Worm (Caenorhabditis elegans): ENCODE results near the gene fbxb-85.

Gene fbxb-85

ce11 chrIII:10819778-10820177, 29.0 kb downstream of the fbxb-85 start (continued):
- TF ChIP-seq ceh-82 (tag; optimal IDR thresholded peaks at IDR 0.05): no peak
- TF ChIP-seq alr-1 (tag; optimal IDR thresholded peaks at IDR 0.05; ENCODE audit: borderline replicate concordance): no peak
- no peak for TF ChIP-seq lin-13 (GFP tag; optimal IDR thresholded peaks at IDR 0.05)
- no peak for TF ChIP-seq fkh-10 (GFP tag; optimal IDR thresholded peaks at IDR 0.05)
- peak; percentile 74 for TF ChIP-seq nhr-19 (GFP tag; conservative IDR thresholded peaks at IDR 0.05)
- TF ChIP-seq elt-2 (tag; optimal IDR thresholded peaks at IDR 0.05): no peak
- no peak for TF ChIP-seq zip-4 (GFP tag; optimal IDR thresholded peaks at IDR 0.05)
- no peak for TF ChIP-seq ceh-90 (tag; optimal IDR thresholded peaks at IDR 0.05)
- no peak for TF ChIP-seq dpl-1 (GFP tag; optimal IDR thresholded peaks at IDR 0.05)
- no peak for TF ChIP-seq sptf-1 (tag; optimal IDR thresholded peaks at IDR 0.05)
- TF ChIP-seq sup-37 (GFP tag; optimal IDR thresholded peaks at IDR 0.05): peak; percentile 62
- TF ChIP-seq mdl-1 (tag; optimal IDR thresholded peaks at IDR 0.05): peak in 1 of 2 experiments; percentile 29
- no peak for TF ChIP-seq elt-3 (tag; optimal IDR thresholded peaks at IDR 0.05)
- TF ChIP-seq unc-98 (GFP tag; IDR thresholded peaks at IDR 0.05): peak; percentile 28; the same call in 1 of the 2 replicates
- no peak for TF ChIP-seq mep-1 (tag; optimal IDR thresholded peaks at IDR 0.05)
- peak; percentile 17 for TF ChIP-seq egl-13 (tag; optimal IDR thresholded peaks at IDR 0.05)
- no peak for TF ChIP-seq pax-3 (tag; optimal IDR thresholded peaks at IDR 0.05)
- no peak for TF ChIP-seq Y116A8C.19 (tag; optimal IDR thresholded peaks at IDR 0.05; ENCODE audit: borderline replicate concordance)
- TF ChIP-seq sox-4 (tag; optimal IDR thresholded peaks at IDR 0.05): no peak
- TF ChIP-seq fkh-8 (tag; optimal IDR thresholded peaks at IDR 0.05): no peak
- no peak for TF ChIP-seq hlh-17 (GFP tag; optimal IDR thresholded peaks at IDR 0.05; ENCODE audit: borderline replicate concordance)
- no peak for TF ChIP-seq mab-9 (GFP tag; IDR thresholded peaks at IDR 0.05)
- TF ChIP-seq vab-15 (tag; optimal IDR thresholded peaks at IDR 0.05): no peak
- no peak for TF ChIP-seq nhr-28 (tag; optimal IDR thresholded peaks at IDR 0.05)
- TF ChIP-seq unc-30 (tag; optimal IDR thresholded peaks at IDR 0.05): no peak
- no peak for TF ChIP-seq nhr-84 (tag; optimal IDR thresholded peaks at IDR 0.05)
- TF ChIP-seq aha-1 (tag; optimal IDR thresholded peaks at IDR 0.05): no peak
- TF ChIP-seq rnt-1 (tag; optimal IDR thresholded peaks at IDR 0.05): peak; percentile 83
- TF ChIP-seq ceh-88 (GFP tag; IDR thresholded peaks at IDR 0.05): no peak
- no peak for TF ChIP-seq ceh-63 (GFP tag; optimal IDR thresholded peaks at IDR 0.05)
- TF ChIP-seq tlp-1 (tag; optimal IDR thresholded peaks at IDR 0.05): no peak
- TF ChIP-seq hlh-4 (tag; optimal IDR thresholded peaks at IDR 0.05): no peak
- no peak for TF ChIP-seq egl-27 (tag; optimal IDR thresholded peaks at IDR 0.05)
- no peak for TF ChIP-seq nhr-85 (tag)
- TF ChIP-seq lin-14 (GFP tag; optimal IDR thresholded peaks at IDR 0.05): peak; percentile 78
- TF ChIP-seq snpc-4 (tag; optimal IDR thresholded peaks at IDR 0.05): no peak
- peak; percentile 35 for TF ChIP-seq ama-1 (optimal IDR thresholded peaks at IDR 0.05)
- no peak for TF ChIP-seq nhr-77 (tag; optimal IDR thresholded peaks at IDR 0.05)
- TF ChIP-seq grh-1 (GFP tag; IDR thresholded peaks at IDR 0.05): no peak
- TF ChIP-seq nhr-11 (tag; optimal IDR thresholded peaks at IDR 0.05): peak; percentile 46
- no peak for TF ChIP-seq fkh-4 (tag; optimal IDR thresholded peaks at IDR 0.05; ENCODE audit: borderline replicate concordance)
- TF ChIP-seq C34B4.2 (tag; optimal IDR thresholded peaks at IDR 0.05): no peak
- TF ChIP-seq dsc-1 (tag; optimal IDR thresholded peaks at IDR 0.05): peak; percentile 45
- TF ChIP-seq unc-86 (tag; optimal IDR thresholded peaks at IDR 0.05): no peak
- no peak for TF ChIP-seq zag-1 (tag; optimal IDR thresholded peaks at IDR 0.05)
- TF ChIP-seq nhr-76 (tag; optimal IDR thresholded peaks at IDR 0.05): no peak
- no peak for TF ChIP-seq unc-62 (GFP tag; optimal IDR thresholded peaks at IDR 0.05)
- TF ChIP-seq ceh-8 (GFP tag; optimal IDR thresholded peaks at IDR 0.05): no peak
